Fruit fly (Drosophila melanogaster): ENCODE data around the gene CG32269.

CG32269 gene

dm6 chr3L:3249997-3250774, 41.4 kb upstream of the CG32269 start (continued):
- peak; percentile 99 for TF ChIP-seq grn (GFP tag; optimal IDR thresholded peaks at IDR 0.05)
- TF ChIP-seq hb (GFP tag; IDR thresholded peaks at IDR 0.05; ENCODE audit: partially characterized antibody) = no peak
- peak; percentile 96 for TF ChIP-seq Camta (GFP tag; optimal IDR thresholded peaks at IDR 0.05)
- no peak; the same call in 1 of the 2 replicates for TF ChIP-seq CG17612 (GFP tag; IDR thresholded peaks at IDR 0.05)
- peak; percentile 76 for TF ChIP-seq CG15073 (GFP tag; optimal IDR thresholded peaks at IDR 0.05)
- no peak; the same call in none of the 2 replicates for TF ChIP-seq wdn (GFP tag; IDR thresholded peaks at IDR 0.05)
- peak; percentile 92 for TF ChIP-seq NC2α (GFP tag; optimal IDR thresholded peaks at IDR 0.05)
- TF ChIP-seq al (GFP tag; IDR thresholded peaks at IDR 0.05) = peak; percentile 87
- TF ChIP-seq Hey (tag; optimal IDR thresholded peaks at IDR 0.05) = peak; percentile 71
- TF ChIP-seq Tbp (GFP tag; optimal IDR thresholded peaks at IDR 0.05) = no peak
- TF ChIP-seq da (GFP tag; optimal IDR thresholded peaks at IDR 0.05) = peak; percentile 84
- peak; percentile 94 for TF ChIP-seq fd3F (GFP tag; optimal IDR thresholded peaks at IDR 0.05)
- peak; percentile 79; the same call in 1 of the 2 replicates for TF ChIP-seq E2f1 (GFP tag; IDR thresholded peaks at IDR 0.05)
- peak; percentile 87 for TF ChIP-seq dm (GFP tag; optimal IDR thresholded peaks at IDR 0.05)
- peak; percentile 90 for TF ChIP-seq CG9817 (tag; optimal IDR thresholded peaks at IDR 0.05)
- peak; percentile 94 for TF ChIP-seq PHDP (tag; optimal IDR thresholded peaks at IDR 0.05)
- peak; percentile 93 for TF ChIP-seq jumu (GFP tag; optimal IDR thresholded peaks at IDR 0.05)
- TF ChIP-seq CG10147 (GFP tag; optimal IDR thresholded peaks at IDR 0.05) = peak; percentile 94
- peak; percentile 86 for TF ChIP-seq tap (tag; optimal IDR thresholded peaks at IDR 0.05)
- peak; percentile 76 for TF ChIP-seq CG4707 (GFP tag; optimal IDR thresholded peaks at IDR 0.05)
- TF ChIP-seq CG3847 (GFP tag; IDR thresholded peaks at IDR 0.05) = peak; percentile 89
- peak; percentile 79 for TF ChIP-seq CG8281 (tag; optimal IDR thresholded peaks at IDR 0.05)
- no peak for TF ChIP-seq pita (GFP tag; optimal IDR thresholded peaks at IDR 0.05)
- no peak for TF ChIP-seq sc (optimal IDR thresholded peaks at IDR 0.05)
- peak; percentile 98 for TF ChIP-seq sc (GFP tag; optimal IDR thresholded peaks at IDR 0.05)
- no peak for TF ChIP-seq cad (GFP tag; optimal IDR thresholded peaks at IDR 0.05)
- TF ChIP-seq BtbVII (GFP tag; optimal IDR thresholded peaks at IDR 0.05) = peak; percentile 91
- TF ChIP-seq CG32532 (GFP tag; IDR thresholded peaks at IDR 0.05) = peak; percentile 82
- TF ChIP-seq sr (GFP tag; IDR thresholded peaks at IDR 0.05) = no peak
- TF ChIP-seq bbx (GFP tag; IDR thresholded peaks at IDR 0.05; ENCODE audit: partially characterized antibody) = peak; percentile 32; the same call in 1 of the 2 replicates
- TF ChIP-seq CG33213 (GFP tag; optimal IDR thresholded peaks at IDR 0.05) = peak; percentile 87
- peak; percentile 89 for TF ChIP-seq ATbp (GFP tag; optimal IDR thresholded peaks at IDR 0.05)
- peak; percentile 80 for TF ChIP-seq Fer2 (tag; optimal IDR thresholded peaks at IDR 0.05)
- peak; percentile 94 for TF ChIP-seq ems (GFP tag; optimal IDR thresholded peaks at IDR 0.05)
- peak; percentile 18 for TF ChIP-seq CG9797 (GFP tag; optimal IDR thresholded peaks at IDR 0.05)
- peak; percentile 90 for TF ChIP-seq gcm (GFP tag; optimal IDR thresholded peaks at IDR 0.05)
- peak; percentile 88 for TF ChIP-seq Ptx1 (GFP tag; IDR thresholded peaks at IDR 0.05)
- peak in 1 of 2 experiments; percentile 99 for TF ChIP-seq eve (GFP tag; optimal IDR thresholded peaks at IDR 0.05)
- TF ChIP-seq Dek (tag; optimal IDR thresholded peaks at IDR 0.05) = peak; percentile 89
- no peak; the same call in 2 of the 3 replicates for TF ChIP-seq CG34224 (GFP tag; IDR thresholded peaks at IDR 0.05; ENCODE audit: partially characterized antibody)
- no peak for TF ChIP-seq CG14860 (GFP tag; IDR thresholded peaks at IDR 0.05; ENCODE audit: partially characterized antibody)
- peak; percentile 89 for TF ChIP-seq repo (GFP tag; optimal IDR thresholded peaks at IDR 0.05)
- peak; percentile 85 for TF ChIP-seq Gug (GFP tag; IDR thresholded peaks at IDR 0.05)
- peak; percentile 94 for TF ChIP-seq CG30431 (GFP tag; optimal IDR thresholded peaks at IDR 0.05)
- peak; percentile 66 for TF ChIP-seq CG10959 (GFP tag; IDR thresholded peaks at IDR 0.05)
- TF ChIP-seq CG11456 (GFP tag; IDR thresholded peaks at IDR 0.05) = peak; percentile 76
- peak; percentile 73 for TF ChIP-seq GATAe (GFP tag; conservative IDR thresholded peaks at IDR 0.05)
- TF ChIP-seq CG8290 (GFP tag; optimal IDR thresholded peaks at IDR 0.05) = peak; percentile 90
- peak; percentile 68 to 78 for TF ChIP-seq CG8290 (tag; optimal IDR thresholded peaks at IDR 0.05)
- no peak for TF ChIP-seq CG8765 (GFP tag; IDR thresholded peaks at IDR 0.05)
